Worm (Caenorhabditis elegans): ENCODE data around the gene Y102A5C.4.

Y102A5C.4 gene

DNA sequence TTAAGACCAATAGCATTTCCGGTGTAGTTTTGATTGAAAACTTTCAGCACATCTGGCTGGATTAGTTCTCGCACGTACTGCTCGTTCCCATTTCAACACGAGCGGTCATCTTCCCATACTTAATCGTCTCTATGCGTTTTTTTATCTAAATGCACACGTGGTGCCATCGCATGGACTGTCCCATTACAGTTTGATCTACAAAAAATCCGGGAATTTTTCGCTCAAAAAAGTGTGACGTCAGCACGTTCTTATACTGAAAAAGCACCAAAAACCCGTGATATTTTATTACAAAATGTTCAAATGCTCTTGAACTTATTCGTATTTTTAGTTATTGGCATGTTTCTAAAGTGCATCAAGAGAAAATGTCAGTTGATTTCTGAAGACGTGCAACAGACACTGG, at the start of gene Y102A5C.4:
Gene Y102A5C.4 (plus strand): TSS at position 301 of the 400 bp plus-strand sequence.
- TF ChIP-seq ama-1 (optimal IDR thresholded peaks at IDR 0.05) (no peak), elt-1 (tag; optimal IDR thresholded peaks at IDR 0.05) (no peak), nhr-11 (tag; optimal IDR thresholded peaks at IDR 0.05) (no peak), mml-1 (tag; optimal IDR thresholded peaks at IDR 0.05) (no peak), snpc-4 (tag; optimal IDR thresholded peaks at IDR 0.05) (no peak), skn-1 (tag; optimal IDR thresholded peaks at IDR 0.05) (no peak), elt-2 (tag; optimal IDR thresholded peaks at IDR 0.05) (no peak), fos-1 (tag; optimal IDR thresholded peaks at IDR 0.05) (no peak), lin-15B (tag; optimal IDR thresholded peaks at IDR 0.05) (no peak)

DNA sequence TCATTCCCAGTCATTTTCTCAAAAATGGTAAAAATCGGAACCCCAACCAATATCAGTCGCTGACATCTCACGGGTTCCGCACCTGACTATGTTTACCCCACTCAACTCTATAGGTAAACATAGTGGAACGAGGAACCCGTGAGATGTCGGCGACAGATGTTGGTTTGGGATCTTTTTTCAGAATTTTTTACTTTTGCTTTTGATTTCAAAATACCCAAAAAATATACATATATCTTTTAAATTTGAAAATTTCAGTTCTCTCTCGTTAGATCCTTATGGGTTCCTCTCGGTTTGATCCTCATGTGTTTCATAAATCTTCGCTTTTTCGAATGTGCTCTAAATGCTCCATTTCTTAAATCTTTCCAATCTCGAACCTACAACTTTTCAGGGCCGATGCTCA, 48.4 kb upstream of the Y102A5C.4 start, which contains the start of gene srw-23:
Gene srw-23 (plus strand): TSS at position 301 of the 400 bp plus-strand sequence.
- no peak for TF ChIP-seq nhr-76 (tag; optimal IDR thresholded peaks at IDR 0.05)
- TF ChIP-seq nfya-1 (tag; optimal IDR thresholded peaks at IDR 0.05; ENCODE audit: insufficient read depth), result no peak
- no peak for TF ChIP-seq ceh-28 (tag; optimal IDR thresholded peaks at IDR 0.05)
- no peak for TF ChIP-seq mml-1 (tag; optimal IDR thresholded peaks at IDR 0.05)
- TF ChIP-seq lin-15B (tag; optimal IDR thresholded peaks at IDR 0.05), result no peak
- no peak for TF ChIP-seq unc-62 (GFP tag; optimal IDR thresholded peaks at IDR 0.05)

DNA sequence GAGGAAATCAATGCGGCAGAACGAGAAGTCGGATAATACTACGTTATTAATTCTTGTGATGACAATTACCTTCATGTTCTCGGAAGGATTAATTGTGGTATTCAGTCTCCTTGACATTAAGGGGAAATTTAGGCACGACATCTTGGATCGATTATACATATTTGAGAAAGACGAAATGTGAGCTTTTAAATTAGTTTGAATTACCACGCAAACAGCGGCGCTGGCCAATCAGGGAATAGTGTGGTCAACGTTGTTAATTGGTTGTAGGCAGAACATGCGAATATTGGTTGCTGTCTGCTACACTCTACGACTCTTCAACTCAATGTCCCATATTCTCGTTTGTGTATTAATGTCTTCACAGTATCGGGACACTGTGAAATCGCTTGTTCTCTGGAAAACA, 47.1 kb upstream of the Y102A5C.4 start, which contains the start of gene F49A5.10:
Gene F49A5.10 (plus strand): TSS at position 301 of the 400 bp plus-strand sequence.
- TF ChIP-seq sea-2 (GFP tag; optimal IDR thresholded peaks at IDR 0.05) (no peak), fos-1 (tag; optimal IDR thresholded peaks at IDR 0.05) (no peak), ceh-9 (tag; optimal IDR thresholded peaks at IDR 0.05) (no peak), lin-15B (tag; optimal IDR thresholded peaks at IDR 0.05) (no peak), nhr-77 (tag; optimal IDR thresholded peaks at IDR 0.05) (no peak), elt-1 (tag; optimal IDR thresholded peaks at IDR 0.05) (no peak), hmg-11 (tag; optimal IDR thresholded peaks at IDR 0.05) (no peak), nhr-23 (tag; optimal IDR thresholded peaks at IDR 0.05) (no peak), R02D3.7 (tag; optimal IDR thresholded peaks at IDR 0.05) (no peak), elt-2 (tag; optimal IDR thresholded peaks at IDR 0.05) (no peak), daf-12 (tag; optimal IDR thresholded peaks at IDR 0.05) (no peak), pha-4 (tag; optimal IDR thresholded peaks at IDR 0.05) (no peak), mml-1 (tag; optimal IDR thresholded peaks at IDR 0.05) (no peak), elt-3 (tag; optimal IDR thresholded peaks at IDR 0.05) (no peak), jun-1 (tag; optimal IDR thresholded peaks at IDR 0.05) (no peak), tbx-2 (tag; optimal IDR thresholded peaks at IDR 0.05) (no peak)

DNA sequence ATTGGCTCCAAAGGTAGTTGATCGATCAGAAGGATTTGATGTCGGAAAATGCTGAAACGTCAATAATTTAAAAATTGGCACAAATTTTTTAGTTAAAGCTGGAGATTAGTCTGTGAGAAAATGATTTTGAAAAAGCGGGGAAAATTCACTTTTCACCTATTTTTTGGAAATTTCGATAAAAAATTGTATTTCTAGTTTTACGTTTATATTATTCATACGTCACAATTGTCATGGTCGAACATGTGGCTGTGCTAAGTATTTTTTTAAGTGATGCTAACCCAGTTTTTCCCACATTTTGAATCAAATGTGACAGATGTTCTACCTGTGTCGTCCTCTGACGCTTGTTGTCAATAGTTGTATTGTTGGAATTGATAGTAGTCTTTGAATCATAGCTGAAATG, 42.5 kb upstream of the Y102A5C.4 start:
- TF ChIP-seq nhr-76 (tag; optimal IDR thresholded peaks at IDR 0.05) (no peak), daf-12 (tag; optimal IDR thresholded peaks at IDR 0.05) (no peak), fkh-10 (GFP tag; optimal IDR thresholded peaks at IDR 0.05) (no peak), sea-2 (GFP tag; optimal IDR thresholded peaks at IDR 0.05) (no peak), tbx-2 (tag; optimal IDR thresholded peaks at IDR 0.05) (no peak), ZK546.5 (tag; optimal IDR thresholded peaks at IDR 0.05) (no peak), lin-15B (tag; optimal IDR thresholded peaks at IDR 0.05) (no peak), fos-1 (tag; optimal IDR thresholded peaks at IDR 0.05) (no peak), unc-39 (tag; optimal IDR thresholded peaks at IDR 0.05) (no peak), ztf-4 (tag; optimal IDR thresholded peaks at IDR 0.05) (no peak), ceh-28 (tag; optimal IDR thresholded peaks at IDR 0.05) (no peak), elt-2 (tag; optimal IDR thresholded peaks at IDR 0.05) (no peak), unc-62 (GFP tag; optimal IDR thresholded peaks at IDR 0.05) (no peak), elt-1 (tag; optimal IDR thresholded peaks at IDR 0.05) (no peak)

DNA sequence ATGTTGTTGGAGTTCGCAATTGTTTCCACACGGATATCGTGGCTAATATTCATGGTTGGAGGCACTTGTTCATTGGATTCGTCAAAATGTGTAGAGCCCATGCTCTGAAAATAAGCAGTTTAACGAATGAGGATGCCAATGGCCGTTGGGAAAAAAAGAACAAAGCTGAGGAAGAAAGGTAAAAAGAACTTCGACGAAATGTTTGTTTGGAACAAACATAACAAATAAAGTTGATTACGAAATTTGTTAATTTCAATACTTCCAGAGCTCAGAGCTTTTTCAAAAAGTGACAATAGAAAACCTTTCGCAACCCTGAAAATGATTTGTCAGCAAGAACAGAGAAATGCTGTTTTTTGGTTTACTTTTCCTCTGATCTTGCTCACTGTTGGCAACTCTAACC, 42.0 kb upstream of the Y102A5C.4 start, which contains the start of gene F09C6.3:
Gene F09C6.3 (minus strand): TSS at position 101 of the 400 bp plus-strand sequence.
- TF ChIP-seq ztf-4 (tag; optimal IDR thresholded peaks at IDR 0.05), result no peak
- no peak for TF ChIP-seq nhr-11 (tag; optimal IDR thresholded peaks at IDR 0.05)
- TF ChIP-seq lsy-12 (tag; optimal IDR thresholded peaks at IDR 0.05), result no peak
- no peak for TF ChIP-seq unc-62 (GFP tag; optimal IDR thresholded peaks at IDR 0.05)
- no peak for TF ChIP-seq snpc-4 (tag; optimal IDR thresholded peaks at IDR 0.05)
- no peak for TF ChIP-seq ceh-82 (tag; optimal IDR thresholded peaks at IDR 0.05)
- TF ChIP-seq mml-1 (tag; optimal IDR thresholded peaks at IDR 0.05), result no peak
- no peak for TF ChIP-seq pqm-1 (tag; optimal IDR thresholded peaks at IDR 0.05)
- TF ChIP-seq R02D3.7 (tag; optimal IDR thresholded peaks at IDR 0.05), result no peak
- TF ChIP-seq eor-1 (tag; optimal IDR thresholded peaks at IDR 0.05), result no peak
- no peak for TF ChIP-seq fkh-10 (GFP tag; optimal IDR thresholded peaks at IDR 0.05)
- no peak for TF ChIP-seq fkh-2 (tag; optimal IDR thresholded peaks at IDR 0.05)
- no peak for TF ChIP-seq skn-1 (tag; optimal IDR thresholded peaks at IDR 0.05)
- no peak for TF ChIP-seq nhr-76 (tag; optimal IDR thresholded peaks at IDR 0.05)
